Worm (Caenorhabditis elegans) whole organism, early embryonic: Measurements from ENCODE around the gene ccch-3.

Experiments
- B0310.2 ChIP-seq: sonication (generic microtip); optimal IDR thresholded peaks from 2 replicates; lab custom pipeline; 2016; ENCODE audit warnings: mild to moderate bottlenecking, missing genetic modification characterization, missing compliant biosample characterization
- sea-1 ChIP-seq: fragments of 200-800 bp; sonication (Bioruptor generic); conservative IDR thresholded peaks from 2 replicates; pipeline ENCODE4 v1.3.6; 2022; ENCODE audit warnings: missing genetic modification characterization, missing compliant biosample characterization

- TF ChIP-seq B0310.2 (tag; lab: Kevin White, UChicago) (no peak), sea-1 (GFP tag; lab: Robert Waterston, UW) (no peak)
Measured at ce11 chrV:12708305-12708704, 48.8 kb upstream of the ccch-3 start, which contains the start of gene R11D1.2.
